Worm (Caenorhabditis elegans) whole organism, L4/young adult: Measurements from ENCODE around the gene inpp-4B.
A peak's percentile ranks its signal among the peaks of the same experiment; 100 is the strongest.
"Not testable (repeated sequence)": the region's sequence is repeated elsewhere in the genome, so short reads cannot be mapped to it uniquely, and the experiment has no call there.

Experiments
- W03F9.2 ChIP-seq: fragments of 150-350 bp; optimal IDR thresholded peaks from 2 replicates; lab custom pipeline; 2014; ENCODE audit warnings: missing biosample characterization, missing genetic modification characterization
- dao-5 ChIP-seq: sonication (generic microtip); optimal IDR thresholded peaks from 2 replicates; lab custom pipeline; 2016; ENCODE audit warnings: missing genotype, missing genetic modification characterization, moderate library complexity, missing compliant biosample characterization
- him-1 ChIP-seq: sonication (generic microtip); optimal IDR thresholded peaks from 2 replicates; lab custom pipeline; 2016; ENCODE audit warnings: missing genotype, missing genetic modification reagents, missing genetic modification characterization, missing compliant biosample characterization

inpp-4B gene

DNA sequence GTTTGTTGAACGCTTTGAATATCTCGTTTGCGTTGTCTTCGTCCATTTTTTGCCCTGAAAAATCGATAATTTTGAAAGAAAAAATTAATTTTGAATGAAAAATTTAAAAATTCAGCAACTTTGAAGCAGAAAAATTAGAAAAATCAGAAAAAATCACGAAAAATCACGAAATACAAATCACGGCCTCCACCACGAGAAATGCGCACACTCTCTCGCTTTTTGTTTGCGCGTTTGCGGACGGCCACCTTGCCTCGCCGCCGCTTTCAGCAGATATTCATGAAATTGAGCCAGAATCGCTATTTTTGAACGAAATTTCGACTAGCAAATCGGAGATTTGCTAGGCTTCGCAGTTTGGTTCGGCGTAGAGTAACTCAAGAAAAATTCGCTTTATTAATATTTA, at the start of gene inpp-4B:
TSS of gene inpp-4B (minus strand) at position 54 of the 400 bp plus-strand sequence.
- TF ChIP-seq dao-5 (tag; lab: Kevin White, UChicago); him-1 (tag; lab: Kevin White, UChicago); W03F9.2: not testable (repeated sequence)

- TF ChIP-seq dao-5 (tag; lab: Kevin White, UChicago) (no peak), W03F9.2 (no peak), him-1 (tag; lab: Kevin White, UChicago) (no peak)
Measured at ce11 chrIII:10314234-10314633, 47.6 kb upstream of the inpp-4B start.

DNA sequence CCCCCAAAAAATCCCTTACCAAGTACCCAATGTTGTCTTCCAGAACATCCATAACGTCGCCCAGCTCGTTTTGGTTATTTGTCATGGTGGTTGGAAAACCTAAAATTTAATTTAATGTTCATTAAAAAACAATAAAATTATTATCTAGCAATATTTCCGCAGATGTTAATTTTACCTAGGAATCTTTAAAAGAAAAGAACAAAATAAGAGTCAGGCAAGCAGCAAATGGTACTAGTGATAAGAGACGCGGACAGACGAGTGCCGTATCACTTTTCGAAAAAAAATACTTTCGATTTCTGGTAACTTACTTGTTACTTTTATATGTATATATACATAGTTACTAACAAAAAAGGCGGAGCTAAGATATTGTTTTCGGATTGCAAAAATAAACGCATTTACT, 44.3 kb upstream of the inpp-4B start, which contains the start of gene T07A5.7:
TSS of gene T07A5.7 (minus strand) at position 101 of the 400 bp plus-strand sequence.
- TF ChIP-seq dao-5 (tag; lab: Kevin White, UChicago) (no peak), W03F9.2 (no peak), him-1 (tag; lab: Kevin White, UChicago) (no peak)

- TF ChIP-seq him-1 (tag; lab: Kevin White, UChicago) (no peak), W03F9.2 (no peak), dao-5 (tag; lab: Kevin White, UChicago) (no peak)
Measured at ce11 chrIII:10306049-10306448, 39.4 kb upstream of the inpp-4B start, which contains the start of gene T07A5.1. Gene T07A5.1 (minus strand): TSS chrIII:10306197.

DNA sequence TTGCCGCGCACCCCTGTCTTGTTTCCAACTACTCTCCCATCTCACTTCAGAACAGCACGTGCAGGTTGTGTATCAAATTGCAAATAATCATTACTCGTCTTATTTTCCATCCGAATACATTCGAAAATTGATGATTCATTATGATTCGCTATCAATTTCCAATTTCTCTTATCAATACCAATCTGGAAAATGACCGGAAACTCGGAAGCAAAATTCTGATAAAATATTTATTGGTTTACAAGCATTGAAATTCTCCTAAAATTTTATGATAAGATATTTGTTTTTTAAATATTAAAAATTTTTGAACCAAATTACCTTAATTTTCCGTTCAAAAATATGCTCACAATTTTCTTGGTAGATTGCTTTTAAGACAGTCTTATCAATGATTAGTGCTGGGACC, 38.6 kb upstream of the inpp-4B start:
- TF ChIP-seq W03F9.2 (no peak), him-1 (tag; lab: Kevin White, UChicago) (no peak), dao-5 (tag; lab: Kevin White, UChicago) (no peak)

DNA sequence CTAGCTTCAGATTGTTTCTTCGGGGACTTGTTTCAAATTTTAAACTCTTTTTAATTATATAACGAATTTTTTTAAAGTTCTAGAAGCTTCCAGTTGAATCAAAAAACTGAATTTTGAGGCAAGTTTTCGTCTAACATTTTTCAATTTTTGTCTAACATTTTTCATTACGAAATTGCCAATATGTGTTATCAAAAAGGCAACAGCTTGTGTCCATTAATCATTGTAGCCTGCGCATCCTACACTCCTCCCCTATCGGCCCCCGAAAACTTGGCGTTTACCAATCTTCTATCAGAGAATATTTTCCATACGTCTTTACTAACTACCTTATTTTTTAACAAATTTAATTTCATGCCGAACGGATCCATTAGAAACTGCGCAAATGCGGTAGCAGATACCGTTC, 33.4 kb upstream of the inpp-4B start, which contains the start of gene vglu-3:
TSS of gene vglu-3 (plus strand) at position 301 of the 400 bp plus-strand sequence.
- TF ChIP-seq him-1 (tag; lab: Kevin White, UChicago) (no peak), W03F9.2 (no peak), dao-5 (tag; lab: Kevin White, UChicago) (no peak)

ce11 chrIII:10296904-10297303, 30.2 kb upstream of the inpp-4B start:
- no peak for TF ChIP-seq him-1 (tag; lab: Kevin White, UChicago)
- TF ChIP-seq W03F9.2, result no peak
- no peak for TF ChIP-seq dao-5 (tag; lab: Kevin White, UChicago)

DNA sequence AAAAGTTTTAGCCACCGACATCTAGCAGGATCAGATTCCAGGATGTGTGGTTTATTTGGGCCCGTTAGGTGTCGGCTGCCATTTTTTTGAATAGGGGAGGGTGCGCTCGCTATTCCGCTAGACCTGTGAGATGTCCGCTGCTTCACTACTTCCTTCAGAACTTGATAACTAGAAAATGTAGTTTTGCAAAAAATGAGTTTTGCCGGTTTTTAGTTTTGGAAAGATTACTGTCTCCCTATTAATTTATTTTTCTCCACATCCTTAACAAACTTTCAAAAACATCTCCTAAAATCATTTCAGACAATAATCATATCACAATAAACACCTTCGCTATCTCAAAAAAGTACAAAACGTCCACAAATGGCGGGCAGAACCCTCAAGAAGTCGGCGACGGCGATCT, 28.2 kb upstream of the inpp-4B start, which contains the start of gene vglu-2:
TSS of gene vglu-2 (plus strand) at position 301 of the 400 bp plus-strand sequence.
- TF ChIP-seq W03F9.2, result no peak
- no peak for TF ChIP-seq dao-5 (tag; lab: Kevin White, UChicago)
- no peak for TF ChIP-seq him-1 (tag; lab: Kevin White, UChicago)

ce11 chrIII:10293946-10294345, 27.3 kb upstream of the inpp-4B start:
- no peak for TF ChIP-seq dao-5 (tag; lab: Kevin White, UChicago)
- no peak for TF ChIP-seq him-1 (tag; lab: Kevin White, UChicago)
- no peak for TF ChIP-seq W03F9.2

ce11 chrIII:10293362-10293761, 26.7 kb upstream of the inpp-4B start:
- TF ChIP-seq dao-5 (tag; lab: Kevin White, UChicago) (no peak), him-1 (tag; lab: Kevin White, UChicago) (no peak), W03F9.2 (no peak)

- TF ChIP-seq him-1 (tag; lab: Kevin White, UChicago) (no peak), W03F9.2 (no peak), dao-5 (tag; lab: Kevin White, UChicago) (no peak)
Measured at ce11 chrIII:10290541-10290940, 23.9 kb upstream of the inpp-4B start.

ce11 chrIII:10289790-10290189, 23.1 kb upstream of the inpp-4B start:
- no peak for TF ChIP-seq him-1 (tag; lab: Kevin White, UChicago)
- TF ChIP-seq W03F9.2, result no peak

DNA sequence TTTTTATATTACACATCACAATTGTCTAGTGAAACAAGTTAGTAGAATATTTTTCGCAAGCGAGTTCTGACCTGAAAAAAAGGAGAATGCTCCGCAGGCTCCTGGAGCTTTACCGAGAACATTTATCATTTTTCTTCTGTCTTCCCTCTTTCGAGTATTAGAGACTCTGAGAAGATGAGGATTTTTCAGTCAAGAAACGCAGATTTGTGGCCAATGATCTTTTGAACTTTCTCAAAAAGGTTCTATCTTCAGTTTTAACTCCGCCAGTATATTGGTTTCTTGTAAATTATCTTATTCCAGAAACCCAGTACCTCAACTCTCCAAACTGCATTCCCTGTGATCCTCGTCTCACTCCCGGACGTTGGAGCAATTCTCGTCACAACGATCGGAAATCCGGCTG, 18.9 kb upstream of the inpp-4B start, which contains the start of gene K10G9.2:
TSS of gene K10G9.2 (plus strand) at position 301 of the 400 bp plus-strand sequence.
- no peak for TF ChIP-seq W03F9.2
- TF ChIP-seq dao-5 (tag; lab: Kevin White, UChicago), result no peak
- TF ChIP-seq him-1 (tag; lab: Kevin White, UChicago), result no peak

ce11 chrIII:10284214-10284613, 17.5 kb upstream of the inpp-4B start:
- no peak for TF ChIP-seq dao-5 (tag; lab: Kevin White, UChicago)
- no peak for TF ChIP-seq W03F9.2
- peak; percentile 78 for TF ChIP-seq him-1 (tag; lab: Kevin White, UChicago)

DNA sequence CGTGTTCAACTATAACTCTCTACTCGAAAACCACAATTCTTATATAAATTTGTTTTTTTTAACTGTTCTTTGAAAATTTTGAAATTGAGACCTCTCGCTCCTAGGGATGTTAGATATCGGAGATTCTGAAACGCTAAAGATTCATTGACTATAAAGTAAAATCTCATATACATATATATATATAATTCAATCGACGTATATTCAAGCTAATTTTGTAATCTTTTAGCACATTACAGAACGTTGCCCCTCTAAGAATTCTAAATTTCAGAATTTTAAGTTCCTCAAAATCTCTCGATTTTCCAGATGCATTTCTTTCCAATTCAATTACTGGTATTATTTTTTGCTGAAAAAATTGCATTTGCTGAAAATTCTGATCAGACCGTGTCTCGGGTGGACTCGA, 12.1 kb upstream of the inpp-4B start, which contains the start of gene pad-2:
TSS of gene pad-2 (plus strand) at position 301 of the 400 bp plus-strand sequence.
- no peak for TF ChIP-seq dao-5 (tag; lab: Kevin White, UChicago)
- no peak for TF ChIP-seq him-1 (tag; lab: Kevin White, UChicago)
- TF ChIP-seq W03F9.2, result no peak
